Fruit fly (Drosophila melanogaster) Kc167 (cell line): Measurements from ENCODE around the gene CG33689.

Experiments used
- Sin3A ChIP-seq: fragments of >200 bp; optimal IDR thresholded peaks from 2 replicates; lab custom pipeline; 2018; ENCODE audit warnings: missing external identifiers
- insv ChIP-seq: fragments of >200 bp; optimal IDR thresholded peaks from 3 replicates; lab custom pipeline; 2018; ENCODE audit warnings: missing external identifiers

dm6 chr3L:16208839-16209612 is 9.0 kb downstream of the CG33689 start:
- TF ChIP-seq insv (no peak), Sin3A (lab: Kevin White, UChicago) (no peak)
